Worm (Caenorhabditis elegans) whole organism, young adult: ENCODE measurements around the gene K10H10.13.

Experiments
- Y67H2A.10 ChIP-seq: fragments of 200-800 bp; sonication (Bioruptor generic); conservative IDR thresholded peaks from 2 replicates; pipeline ENCODE4 v1.3.6; 2022; ENCODE audit warnings: missing genetic modification reagents, missing genetic modification characterization, missing compliant biosample characterization
- lin-26 ChIP-seq: fragments of 200-800 bp; sonication (Bioruptor generic); IDR thresholded peaks from 2 replicates; pipeline ENCODE4 v1.3.6; 2022; ENCODE audit warnings: missing genetic modification reagents, missing genetic modification characterization, missing compliant biosample characterization
- pha-4 ChIP-seq: fragments of 150-350 bp; sonication (generic microtip); optimal IDR thresholded peaks from 2 replicates; lab custom pipeline; 2014; ENCODE audit warnings: missing biosample characterization, missing genetic modification reagents, missing genetic modification characterization
- ztf-3 ChIP-seq: fragments of 200-800 bp; sonication (Bioruptor generic); optimal IDR thresholded peaks from 2 replicates; lab custom pipeline; 2018; ENCODE audit warnings: mild to moderate bottlenecking, missing genetic modification characterization, missing compliant biosample characterization

- TF ChIP-seq pha-4 (tag; lab: Kevin White, UChicago) (no peak), Y67H2A.10 (GFP tag; lab: Robert Waterston, UW) (no peak), ztf-3 (GFP tag; lab: Kevin White, UChicago) (no peak), lin-26 (GFP tag; lab: Robert Waterston, UW) (no peak)
Measured at ce11 chrII:14510162-14510561, 927 bp downstream of the K10H10.13 start.
